Fruit fly (Drosophila melanogaster) whole organism, embryonic: ENCODE measurements around the gene EMC3.

ENCODE experiments used
- Blimp-1 ChIP-seq: fragments of 200-800 bp; sonication (Bioruptor generic); optimal IDR thresholded peaks from 3 replicates; lab custom pipeline; 2018; ENCODE audit warnings: missing biosample characterization, missing genetic modification characterization, mild to moderate bottlenecking, moderate library complexity, missing genetic modification reagents
- CG10321 ChIP-seq: fragments of 200-800 bp; sonication (Bioruptor generic); IDR thresholded peaks from 2 replicates; pipeline ENCODE4 v1.3.6; 2022; ENCODE audit warnings: missing biosample characterization, missing genetic modification characterization
- CG12071 ChIP-seq: fragments of 200-800 bp; sonication (Bioruptor generic); optimal IDR thresholded peaks from 3 replicates; lab custom pipeline; 2018; ENCODE audit warnings: missing biosample characterization, mild to moderate bottlenecking, missing genetic modification characterization
- CG12391 ChIP-seq: fragments of 200-800 bp; sonication (Bioruptor generic); optimal IDR thresholded peaks from 3 replicates; lab custom pipeline; 2018; ENCODE audit warnings: missing biosample characterization, mild to moderate bottlenecking, missing genetic modification characterization, moderate library complexity
- CG15073 ChIP-seq: fragments of 200-800 bp; sonication (Bioruptor generic); optimal IDR thresholded peaks from 2 replicates; lab custom pipeline; 2016; ENCODE audit warnings: missing biosample characterization, missing genetic modification characterization
- CG18011 ChIP-seq: fragments of 200-800 bp; sonication (Bioruptor generic); optimal IDR thresholded peaks from 2 replicates; lab custom pipeline; 2017; ENCODE audit warnings: missing biosample characterization, missing genetic modification characterization, mild to moderate bottlenecking, moderate library complexity, missing genotype
- CG2116 ChIP-seq: fragments of 200-800 bp; sonication (Bioruptor generic); optimal IDR thresholded peaks from 3 replicates; lab custom pipeline; 2018; ENCODE audit warnings: missing biosample characterization, mild to moderate bottlenecking, missing genetic modification characterization
- CG2712 ChIP-seq: fragments of 200-800 bp; optimal IDR thresholded peaks from 3 replicates; lab custom pipeline; 2019; ENCODE audit warnings: missing biosample characterization, mild to moderate bottlenecking, missing genetic modification characterization, moderate library complexity
- CG33557 ChIP-seq: fragments of 200-800 bp; sonication (Bioruptor generic); optimal IDR thresholded peaks from 2 replicates; lab custom pipeline; 2019; ENCODE audit warnings: missing biosample characterization, mild to moderate bottlenecking, missing genetic modification characterization, moderate library complexity
- CG4360 ChIP-seq: fragments of 200-800 bp; sonication (Bioruptor generic); IDR thresholded peaks from 2 replicates; pipeline ENCODE4 v1.3.6; 2022; ENCODE audit warnings: missing biosample characterization, missing genetic modification characterization
- CG5180 ChIP-seq: fragments of 200-800 bp; sonication (Bioruptor generic); optimal IDR thresholded peaks from 3 replicates; lab custom pipeline; 2017; ENCODE audit warnings: missing biosample characterization, missing genetic modification characterization, mild to moderate bottlenecking, moderate library complexity, missing genetic modification reagents
- CG6765 ChIP-seq: fragments of 200-800 bp; sonication (Bioruptor generic); optimal IDR thresholded peaks from 3 replicates; lab custom pipeline; 2017; ENCODE audit warnings: missing biosample characterization, mild to moderate bottlenecking, missing genetic modification characterization
- CG7928 ChIP-seq: fragments of 200-800 bp; sonication (Bioruptor generic); optimal IDR thresholded peaks from 2 replicates; lab custom pipeline; 2017; ENCODE audit warnings: missing biosample characterization, mild to moderate bottlenecking, missing genetic modification characterization
- CG8359 ChIP-seq: fragments of 200-800 bp; sonication (Bioruptor generic); optimal IDR thresholded peaks from 2 replicates; lab custom pipeline; 2017; ENCODE audit warnings: missing biosample characterization, mild to moderate bottlenecking, missing genetic modification characterization, borderline replicate concordance
- CG8388 ChIP-seq: fragments of 200-800 bp; sonication (Bioruptor generic); optimal IDR thresholded peaks from 2 replicates; lab custom pipeline; 2019; ENCODE audit warnings: missing biosample characterization, mild to moderate bottlenecking, missing genetic modification characterization, moderate library complexity
- CTCF ChIP-seq: fragments of 200-800 bp; sonication (Bioruptor generic); optimal IDR thresholded peaks from 2 replicates; lab custom pipeline; 2017; ENCODE audit warnings: missing biosample characterization, mild to moderate bottlenecking, missing genetic modification characterization, moderate library complexity
- Camta ChIP-seq: fragments of 200-800 bp; sonication (Bioruptor generic); optimal IDR thresholded peaks from 2 replicates; lab custom pipeline; 2016; ENCODE audit warnings: missing biosample characterization, missing genetic modification characterization
- D19B ChIP-seq: fragments of 200-800 bp; sonication (Bioruptor generic); optimal IDR thresholded peaks from 2 replicates; lab custom pipeline; 2017; ENCODE audit warnings: missing biosample characterization, mild to moderate bottlenecking, missing genetic modification characterization
- Hsf ChIP-seq: fragments of 200-800 bp; sonication (Bioruptor generic); optimal IDR thresholded peaks from 3 replicates; lab custom pipeline; 2016; ENCODE audit warnings: missing biosample characterization, missing genetic modification characterization
- Jarid2 ChIP-seq: fragments of 200-800 bp; sonication (Bioruptor generic); optimal IDR thresholded peaks from 3 replicates; lab custom pipeline; 2017; ENCODE audit warnings: mild to moderate bottlenecking, missing biosample characterization, missing genetic modification reagents, missing genetic modification characterization
- Med ChIP-seq: fragments of 200-800 bp; sonication (Bioruptor generic); peaks from one replicate; lab custom pipeline; 2016; ENCODE audit warnings: missing biosample characterization, missing genetic modification characterization, mild to moderate bottlenecking, inconsistent platforms, moderate library complexity
- Optix ChIP-seq: fragments of 200-800 bp; sonication (Bioruptor generic); IDR thresholded peaks from 3 replicates; pipeline ENCODE4 v1.3.6; 2022; ENCODE audit warnings: missing biosample characterization, missing genetic modification characterization
- Pdp1 ChIP-seq, 2 experiments: fragments of 200-800 bp; sonication (Bioruptor generic); optimal IDR thresholded peaks; 3 replicates each; lab custom pipeline; 2016; ENCODE audit warnings: missing biosample characterization in 2 of 2, missing genetic modification characterization in 2 of 2, mild to moderate bottlenecking in 1 of 2, moderate library complexity in 1 of 2
- Rfx ChIP-seq: fragments of 200-800 bp; sonication (Bioruptor generic); IDR thresholded peaks from 2 replicates; pipeline ENCODE4 v1.3.6; 2022; ENCODE audit warnings: missing biosample characterization, missing genetic modification characterization
- TFAM ChIP-seq: fragments of 200-800 bp; sonication (Bioruptor generic); optimal IDR thresholded peaks from 2 replicates; lab custom pipeline; 2017; ENCODE audit warnings: missing biosample characterization, missing genetic modification characterization, inconsistent platforms
- Xbp1 ChIP-seq: fragments of 200-800 bp; sonication (Bioruptor generic); optimal IDR thresholded peaks from 3 replicates; lab custom pipeline; 2016; ENCODE audit warnings: missing biosample characterization, mild to moderate bottlenecking, missing genetic modification characterization
- abd-A ChIP-seq: fragments of 200-800 bp; sonication (Bioruptor generic); optimal IDR thresholded peaks from 3 replicates; lab custom pipeline; 2019; ENCODE audit warnings: missing biosample characterization, mild to moderate bottlenecking, missing genetic modification characterization, moderate library complexity
- br ChIP-seq: fragments of >200 bp; optimal IDR thresholded peaks from 2 replicates; lab custom pipeline; 2017
- bsh ChIP-seq, 2 experiments: fragments of 200-800 bp; sonication (Bioruptor generic); optimal IDR thresholded peaks; 2 replicates each; lab custom pipeline; 2017 to 2018; ENCODE audit warnings: mild to moderate bottlenecking in 2 of 2, missing biosample characterization in 2 of 2, missing genetic modification characterization in 2 of 2, moderate library complexity in 1 of 2
- cg ChIP-seq: fragments of 200-800 bp; sonication (Bioruptor generic); optimal IDR thresholded peaks from 3 replicates; lab custom pipeline; 2019; ENCODE audit warnings: missing biosample characterization, mild to moderate bottlenecking, missing genetic modification characterization, moderate library complexity
- ci ChIP-seq: fragments of 200-800 bp; sonication (Bioruptor generic); IDR thresholded peaks from 3 replicates; pipeline ENCODE4 v1.3.6; 2022; ENCODE audit warnings: missing biosample characterization, missing genetic modification characterization
- en ChIP-seq: fragments of 200-800 bp; sonication (Bioruptor generic); optimal IDR thresholded peaks from 2 replicates; lab custom pipeline; 2016; ENCODE audit warnings: missing biosample characterization, missing genetic modification characterization
- h ChIP-seq: fragments of >200 bp; optimal IDR thresholded peaks from 2 replicates; lab custom pipeline; 2017
- jigr1 ChIP-seq: fragments of 200-800 bp; sonication (Bioruptor generic); IDR thresholded peaks from 3 replicates; pipeline ENCODE4 v1.3.6; 2022; ENCODE audit warnings: missing biosample characterization, missing genetic modification characterization
- lov ChIP-seq, 2 experiments: fragments of 200-800 bp in 1 of 2; fragments of >200 bp in 1 of 2; sonication (Bioruptor generic) in 1 of 2; IDR thresholded peaks in 1 of 2; optimal IDR thresholded peaks in 1 of 2; 2 replicates in 1 of 2; 3 replicates in 1 of 2; pipeline versions ENCODE4 v1.3.6 to Lab custom; 2017 to 2022; ENCODE audit warnings: missing biosample characterization in 1 of 2, missing genetic modification characterization in 1 of 2
- mirr ChIP-seq: fragments of 200-800 bp; sonication (Bioruptor generic); optimal IDR thresholded peaks from 3 replicates; lab custom pipeline; 2018; ENCODE audit warnings: missing biosample characterization, mild to moderate bottlenecking, missing genetic modification characterization
- oc ChIP-seq: fragments of 200-800 bp; sonication (Bioruptor generic); optimal IDR thresholded peaks from 2 replicates; lab custom pipeline; 2018; ENCODE audit warnings: missing biosample characterization, mild to moderate bottlenecking, missing genetic modification characterization, moderate library complexity
- pan ChIP-seq, 4 experiments: fragments of >200 bp in 3 of 4; fragments of 200-800 bp in 1 of 4; sonication (Bioruptor generic) in 1 of 4; optimal IDR thresholded peaks in 3 of 4; IDR thresholded peaks in 1 of 4; 2 replicates each; pipeline versions ENCODE4 v1.3.6 to Lab custom; 2017 to 2022; ENCODE audit warnings: missing biosample characterization in 2 of 4, missing genetic modification characterization in 2 of 4, mixed read lengths in 1 of 4
- slbo ChIP-seq: fragments of 200-800 bp; sonication (Bioruptor generic); IDR thresholded peaks from 2 replicates; pipeline ENCODE4 v1.3.6; 2022; ENCODE audit warnings: missing biosample characterization, missing genetic modification characterization
- sqz ChIP-seq: fragments of 200-800 bp; sonication (Bioruptor generic); optimal IDR thresholded peaks from 3 replicates; lab custom pipeline; 2018; ENCODE audit warnings: missing biosample characterization, mild to moderate bottlenecking, missing genetic modification characterization
- trh ChIP-seq: fragments of 200-800 bp; sonication (Bioruptor generic); optimal IDR thresholded peaks from 2 replicates; lab custom pipeline; 2016; ENCODE audit warnings: missing biosample characterization, missing genetic modification characterization
- unpg ChIP-seq: fragments of 200-800 bp; sonication (Bioruptor generic); optimal IDR thresholded peaks from 3 replicates; lab custom pipeline; 2018; ENCODE audit warnings: missing biosample characterization, mild to moderate bottlenecking, missing genetic modification characterization, moderate library complexity
- vvl ChIP-seq: fragments of 200-800 bp; sonication (Bioruptor generic); IDR thresholded peaks from 2 replicates; pipeline ENCODE4 v1.3.6; 2022; ENCODE audit warnings: missing biosample characterization, missing genetic modification characterization
- zfh1 ChIP-seq: fragments of 200-800 bp; sonication (Bioruptor generic); IDR thresholded peaks from 3 replicates; pipeline ENCODE4 v1.3.6; 2022; ENCODE audit warnings: missing biosample characterization, missing genetic modification characterization

Gene EMC3

dm6 chr2L:10750915-10751612, 18.8 kb upstream of the EMC3 start (continued):
- TF ChIP-seq CG10321 (GFP tag; lab: Robert Waterston, UW) = no peak

- no peak for TF ChIP-seq h (lab: Kevin White, UChicago)
- no peak for TF ChIP-seq CG7928 (GFP tag; lab: Kevin White, UChicago)
- peak; percentile 69 for TF ChIP-seq Blimp-1
- peak in 1 of 2 experiments; percentile 77 for TF ChIP-seq Pdp1 (GFP tag; optimal IDR thresholded peaks at IDR 0.05; lab: Kevin White, UChicago)
- TF ChIP-seq vvl = peak; percentile 35; the same call in 1 of the 2 replicates
- peak; percentile 2 for TF ChIP-seq abd-A (tag; lab: Kevin White, UChicago)
- TF ChIP-seq oc (tag; lab: Kevin White, UChicago) = peak; percentile 74
- TF ChIP-seq Med = peak; percentile 30
- peak; percentile 66 for TF ChIP-seq sqz
- TF ChIP-seq Hsf (GFP tag; lab: Kevin White, UChicago) = no peak
- TF ChIP-seq CTCF (GFP tag; lab: Kevin White, UChicago) = no peak
These were observed 17.6 kb upstream of the EMC3 start for dm6 chr2L:10749607-10750467.

dm6 chr2L:10748218-10748617, 16.0 kb upstream of the EMC3 start:
- no peak for TF ChIP-seq CG15073 (GFP tag; lab: Kevin White, UChicago)
- TF ChIP-seq TFAM = no peak
- no peak for TF ChIP-seq pan (optimal IDR thresholded peaks at IDR 0.05; lab: Kevin White, UChicago)
- no peak for TF ChIP-seq pan (GFP tag; optimal IDR thresholded peaks at IDR 0.05 in 1 of 2, IDR thresholded peaks at IDR 0.05 in 1 of 2)
- no peak for TF ChIP-seq CG33557 (GFP tag; lab: Kevin White, UChicago)
- TF ChIP-seq Med = peak; percentile 41
- no peak for TF ChIP-seq Optix (GFP tag; lab: Robert Waterston, UW)
- no peak for TF ChIP-seq zfh1 (GFP tag; lab: Robert Waterston, UW)
- peak; percentile 3 for TF ChIP-seq CG2116 (GFP tag; lab: Kevin White, UChicago)
- peak; percentile 14 for TF ChIP-seq CG2712
- TF ChIP-seq ci (GFP tag; lab: Robert Waterston, UW) = peak; percentile 49; the same call in 2 of the 3 replicates
- peak; percentile 7 for TF ChIP-seq CG12391 (tag; lab: Kevin White, UChicago)
- peak; percentile 7 for TF ChIP-seq CG8388 (GFP tag; lab: Kevin White, UChicago)
- no peak for TF ChIP-seq cg (GFP tag; lab: Kevin White, UChicago)
- no peak for TF ChIP-seq Camta (GFP tag; lab: Kevin White, UChicago)
- 0 out of 2 replicates have a peak, but pooled peaks have one; percentile 18 for TF ChIP-seq CG4360 (GFP tag; lab: Robert Waterston, UW)
- no peak for TF ChIP-seq mirr (GFP tag; lab: Kevin White, UChicago)
- peak; percentile 78 for TF ChIP-seq CG5180 (GFP tag; lab: Kevin White, UChicago)
- no peak for TF ChIP-seq Jarid2 (GFP tag; lab: Kevin White, UChicago)
- no peak for TF ChIP-seq CG12071 (GFP tag; lab: Kevin White, UChicago)
- TF ChIP-seq unpg = no peak
- no peak for TF ChIP-seq D19B (GFP tag; lab: Kevin White, UChicago)
- no peak for TF ChIP-seq lov (optimal IDR thresholded peaks at IDR 0.05; lab: Kevin White, UChicago)
- TF ChIP-seq lov (GFP tag; IDR thresholded peaks at IDR 0.05; lab: Robert Waterston, UW) = no peak
- TF ChIP-seq CG8359 (GFP tag; lab: Kevin White, UChicago) = no peak
- peak; percentile 16 for TF ChIP-seq Xbp1 (GFP tag; lab: Kevin White, UChicago)
- no peak for TF ChIP-seq slbo
- TF ChIP-seq en (GFP tag; lab: Kevin White, UChicago) = no peak
- no peak for TF ChIP-seq CG6765
- TF ChIP-seq Rfx (GFP tag; lab: Robert Waterston, UW) = no peak
- TF ChIP-seq bsh (GFP tag; optimal IDR thresholded peaks at IDR 0.05; lab: Kevin White, UChicago) = peak in 1 of 2 experiments; percentile 17
- TF ChIP-seq abd-A (tag; lab: Kevin White, UChicago) = no peak
- no peak for TF ChIP-seq jigr1 (GFP tag; lab: Robert Waterston, UW)
- no peak for TF ChIP-seq br (lab: Kevin White, UChicago)
- TF ChIP-seq trh (GFP tag; lab: Kevin White, UChicago) = no peak
- no peak for TF ChIP-seq CG18011 (GFP tag; lab: Kevin White, UChicago)
